Worm (Caenorhabditis elegans): ENCODE measurements around the gene hrde-2.

hrde-2 gene

DNA sequence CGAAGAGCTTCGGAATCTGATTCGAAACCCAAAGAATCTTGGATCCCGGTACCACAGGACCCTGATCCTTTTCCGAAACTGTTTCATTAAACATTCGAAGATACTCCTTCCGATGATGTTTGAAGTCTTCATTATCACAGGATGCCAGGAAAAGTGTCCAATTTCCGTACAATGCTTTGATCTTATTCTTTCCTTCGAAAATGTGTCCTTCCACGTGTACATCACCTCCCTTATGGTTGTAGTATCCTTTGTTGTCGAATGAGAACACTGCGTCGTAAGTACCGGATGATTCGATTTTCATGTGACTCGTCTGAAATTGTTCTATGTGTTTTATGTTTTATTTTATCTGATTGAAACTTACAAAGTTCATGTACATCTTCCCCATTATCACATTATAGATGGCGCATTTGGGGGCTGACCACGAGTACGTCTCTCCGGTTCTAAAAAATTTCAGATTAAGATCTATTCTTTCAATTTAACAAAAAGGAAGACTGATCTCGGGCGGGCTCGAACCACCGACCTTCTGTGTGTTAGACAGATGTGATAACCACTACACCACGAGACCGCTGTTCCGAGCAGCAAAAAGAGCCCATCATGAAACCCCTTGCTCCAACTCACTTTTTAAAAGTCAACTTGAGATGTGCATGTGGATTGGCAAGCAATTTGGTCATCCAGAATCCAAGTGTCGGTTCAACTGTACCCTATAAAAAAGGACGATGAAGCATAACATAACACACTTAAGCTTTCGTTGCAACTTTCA lies 7.8 kb downstream of the hrde-2 start:
- TF ChIP-seq ceh-18 (tag; optimal IDR thresholded peaks at IDR 0.05) (no peak), ceh-30 (tag; optimal IDR thresholded peaks at IDR 0.05) (no peak), K02D7.2 (tag; optimal IDR thresholded peaks at IDR 0.05) (no peak), ceh-48 (tag; optimal IDR thresholded peaks at IDR 0.05) (no peak), ceh-24 (tag; optimal IDR thresholded peaks at IDR 0.05) (no peak), ceh-6 (GFP tag; optimal IDR thresholded peaks at IDR 0.05) (no peak), unc-3 (GFP tag; conservative IDR thresholded peaks at IDR 0.05) (no peak), unc-3 (tag; optimal IDR thresholded peaks at IDR 0.05) (no peak), Y22D7AL.16 (tag; optimal IDR thresholded peaks at IDR 0.05) (no peak), mec-3 (tag; optimal IDR thresholded peaks at IDR 0.05; ENCODE audit: borderline replicate concordance) (no peak), lin-11 (tag; optimal IDR thresholded peaks at IDR 0.05) (no peak), ama-1 (optimal IDR thresholded peaks at IDR 0.05) (no peak), ahr-1 (tag; optimal IDR thresholded peaks at IDR 0.05) (no peak)

DNA sequence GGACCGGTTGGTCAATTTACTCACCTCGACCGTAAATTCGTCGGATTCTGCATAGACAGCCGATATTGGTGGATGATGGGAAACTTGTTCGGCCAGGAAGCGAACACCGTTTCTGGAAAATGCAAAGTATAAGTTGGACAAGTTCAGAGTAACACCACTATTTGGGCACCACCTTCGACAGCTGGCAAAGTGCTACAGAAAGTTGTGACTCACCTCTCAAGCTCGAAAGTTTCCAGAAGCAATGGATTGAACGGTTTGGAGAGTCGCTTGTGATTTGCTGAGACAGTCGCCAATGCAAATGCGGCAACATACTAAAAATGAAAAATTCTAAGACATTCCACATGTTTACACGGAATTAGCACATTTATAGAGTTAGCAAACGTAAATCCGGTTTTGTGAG lies 8.4 kb downstream of the hrde-2 start:
- TF ChIP-seq sdc-2 (tag; optimal IDR thresholded peaks at IDR 0.05) = no peak
- TF ChIP-seq nfya-1 (tag; optimal IDR thresholded peaks at IDR 0.05) = no peak
- TF ChIP-seq hlh-8 (tag; optimal IDR thresholded peaks at IDR 0.05) = no peak
- no peak for TF ChIP-seq pros-1 (tag; optimal IDR thresholded peaks at IDR 0.05)
- TF ChIP-seq hlh-6 (tag; optimal IDR thresholded peaks at IDR 0.05) = no peak
- TF ChIP-seq ceh-9 (tag; optimal IDR thresholded peaks at IDR 0.05) = no peak
- no peak for TF ChIP-seq ceh-31 (tag; optimal IDR thresholded peaks at IDR 0.05)
- no peak for TF ChIP-seq unc-3 (GFP tag; conservative IDR thresholded peaks at IDR 0.05)
- no peak for TF ChIP-seq unc-3 (tag; optimal IDR thresholded peaks at IDR 0.05)
- TF ChIP-seq F13H6.1 (tag; optimal IDR thresholded peaks at IDR 0.05) = no peak
- no peak for TF ChIP-seq T23F11.4 (GFP tag; optimal IDR thresholded peaks at IDR 0.05)
- no peak for TF ChIP-seq rnt-1 (tag; optimal IDR thresholded peaks at IDR 0.05)
- no peak for TF ChIP-seq ceh-18 (tag; optimal IDR thresholded peaks at IDR 0.05)
- TF ChIP-seq ztf-16 (tag; optimal IDR thresholded peaks at IDR 0.05) = no peak

DNA sequence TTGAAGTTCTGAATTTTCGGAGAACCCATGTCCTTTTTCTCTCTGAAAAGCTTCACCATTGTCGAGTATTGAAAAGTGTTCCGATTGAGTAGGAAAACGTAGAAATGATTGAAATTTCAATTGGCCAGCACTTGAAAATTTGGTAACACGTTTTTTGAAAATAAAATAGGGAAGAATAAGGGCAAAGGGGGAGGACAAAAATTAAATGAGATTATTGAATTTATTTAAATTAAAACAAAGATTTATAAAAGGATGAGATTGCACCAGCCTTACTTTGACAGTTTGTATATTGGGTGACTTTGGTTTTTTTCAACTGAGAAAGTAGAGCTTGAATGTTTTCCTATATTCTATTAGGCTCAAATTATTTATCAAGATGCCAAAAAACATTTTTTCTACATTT lies 9.3 kb downstream of the hrde-2 start, which contains the start of gene obr-2:
obr-2 (minus strand) TSS at position 101 of the 400 bp plus-strand sequence.
- no peak for TF ChIP-seq pha-2 (tag; optimal IDR thresholded peaks at IDR 0.05)
- TF ChIP-seq ceh-31 (tag; optimal IDR thresholded peaks at IDR 0.05) = no peak
- TF ChIP-seq syd-9 (tag; optimal IDR thresholded peaks at IDR 0.05) = no peak
- no peak for TF ChIP-seq pag-3 (tag; optimal IDR thresholded peaks at IDR 0.05; ENCODE audit: borderline replicate concordance)
- TF ChIP-seq C38D4.7 (GFP tag; optimal IDR thresholded peaks at IDR 0.05) = no peak

- TF ChIP-seq nfya-1 (tag; optimal IDR thresholded peaks at IDR 0.05) (peak; percentile 13), C08G9.2 (tag; optimal IDR thresholded peaks at IDR 0.05) (no peak)
Measured at ce11 chrV:15015799-15016198, 10.9 kb downstream of the hrde-2 start.

DNA sequence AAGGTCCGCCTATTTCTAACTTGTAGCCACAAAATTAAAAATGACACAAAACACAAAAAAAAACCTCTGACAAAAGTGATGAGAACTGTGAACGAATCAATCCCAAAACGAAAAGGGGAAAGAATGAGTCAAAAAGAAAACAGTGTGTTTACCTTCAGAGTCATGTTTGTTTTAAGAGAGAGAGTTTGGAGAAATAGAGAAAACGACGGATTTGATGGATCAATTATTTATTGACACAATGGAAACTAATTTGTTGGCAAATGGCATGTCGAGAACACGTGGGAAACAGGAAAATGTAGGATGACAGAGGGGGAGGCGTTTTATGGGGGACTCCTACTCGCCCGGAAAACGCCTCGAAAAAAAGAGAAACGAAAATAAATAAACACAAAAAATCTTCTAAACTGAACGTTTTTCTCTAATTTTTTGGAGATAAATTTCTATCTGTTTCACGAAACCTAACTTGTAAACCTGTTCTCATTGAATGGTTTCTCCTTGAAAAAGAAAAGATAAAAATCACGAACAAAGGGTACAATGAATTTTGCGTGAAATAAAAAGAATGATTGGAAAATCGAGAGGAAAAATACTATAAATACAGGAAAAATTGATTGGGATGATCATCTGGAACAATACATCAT lies 12.0 kb downstream of the hrde-2 start:
- no peak for TF ChIP-seq rnt-1 (tag; optimal IDR thresholded peaks at IDR 0.05)

DNA sequence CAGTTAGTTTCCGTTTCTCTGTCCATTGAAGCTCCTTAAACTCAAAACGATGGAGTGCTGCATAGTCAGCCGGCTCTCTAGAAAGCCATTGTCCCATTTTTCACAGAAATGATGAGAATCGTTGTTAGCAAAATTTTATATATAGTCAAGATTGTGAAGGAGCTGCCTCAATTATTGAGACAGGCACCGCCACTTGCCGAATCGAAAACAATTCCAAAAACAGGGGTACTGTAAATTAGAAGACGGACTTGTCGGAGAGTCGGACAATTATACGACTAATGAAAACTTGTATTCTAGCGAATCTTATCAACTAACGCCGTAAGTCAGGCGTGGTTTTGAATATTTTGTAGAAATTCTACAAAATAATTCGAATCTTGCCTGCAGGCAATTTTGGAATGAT lies 15.3 kb downstream of the hrde-2 start, which contains the start of gene F14H8.2:
F14H8.2 (minus strand) TSS at position 101 of the 400 bp plus-strand sequence.
- no peak for TF ChIP-seq unc-55 (GFP tag; optimal IDR thresholded peaks at IDR 0.05)
- no peak for TF ChIP-seq pros-1 (tag; optimal IDR thresholded peaks at IDR 0.05)
- no peak for TF ChIP-seq K09A11.1 (tag; optimal IDR thresholded peaks at IDR 0.05; ENCODE audit: insufficient read depth)
- TF ChIP-seq fkh-10 (GFP tag; optimal IDR thresholded peaks at IDR 0.05) = no peak
- TF ChIP-seq rnt-1 (tag; optimal IDR thresholded peaks at IDR 0.05) = no peak
- no peak for TF ChIP-seq hlh-13 (GFP tag; optimal IDR thresholded peaks at IDR 0.05)
- no peak for TF ChIP-seq ceh-24 (tag; optimal IDR thresholded peaks at IDR 0.05)
- TF ChIP-seq elt-2 (tag; optimal IDR thresholded peaks at IDR 0.05) = no peak
- no peak for TF ChIP-seq pax-1 (tag; optimal IDR thresholded peaks at IDR 0.05)
- TF ChIP-seq hlh-15 (tag; optimal IDR thresholded peaks at IDR 0.05) = no peak

Data from whole organism, late embryonic.